Worm (Caenorhabditis elegans) whole organism, midembryonic: ENCODE results near the gene Y17D7B.10.
"Not testable (repeated sequence)": the region's sequence is repeated elsewhere in the genome, so short reads cannot be mapped to it uniquely, and the experiment has no call there.

Experiments used
- T22C8.4 ChIP-seq: fragments of 200-800 bp; sonication (Bioruptor generic); IDR thresholded peaks from 2 replicates; pipeline ENCODE4 v1.3.6; 2022; ENCODE audit warnings: missing genetic modification characterization, missing compliant biosample characterization
- cog-1 ChIP-seq: sonication (generic microtip); optimal IDR thresholded peaks from 2 replicates; lab custom pipeline; 2016; ENCODE audit warnings: missing genetic modification characterization, missing compliant biosample characterization
- flt-1 ChIP-seq: fragments of 200-800 bp; sonication (Bioruptor generic); IDR thresholded peaks from 2 replicates; pipeline ENCODE4 v1.3.6; 2022; ENCODE audit warnings: missing genetic modification characterization, missing compliant biosample characterization
- klf-2 ChIP-seq: fragments of 200-800 bp; sonication (Bioruptor generic); conservative IDR thresholded peaks from 2 replicates; pipeline ENCODE4 v1.3.6; 2022; ENCODE audit warnings: missing genetic modification reagents, missing genetic modification characterization, missing compliant biosample characterization
- med-1 ChIP-seq: sonication (generic microtip); optimal IDR thresholded peaks from 2 replicates; lab custom pipeline; 2017; ENCODE audit warnings: missing genetic modification characterization, mild to moderate bottlenecking, missing compliant biosample characterization, antibody characterized with exemption, missing genetic modification reagents; ENCODE audit not compliant: insufficient read depth
- ref-1 ChIP-seq: fragments of 200-800 bp; sonication (Bioruptor generic); conservative IDR thresholded peaks from 2 replicates; pipeline ENCODE4 v1.3.6; 2022; ENCODE audit warnings: missing genetic modification reagents, missing genetic modification characterization, missing compliant biosample characterization
- tab-1 ChIP-seq: fragments of 200-800 bp; sonication (Bioruptor generic); IDR thresholded peaks from 2 replicates; pipeline ENCODE4 v1.3.6; 2022; ENCODE audit warnings: missing genetic modification characterization, missing compliant biosample characterization
- ztf-23 ChIP-seq: fragments of 200-800 bp; sonication (Bioruptor generic); IDR thresholded peaks from 2 replicates; pipeline ENCODE4 v1.3.6; 2022; ENCODE audit warnings: missing genetic modification reagents, missing genetic modification characterization, missing compliant biosample characterization
- ztf-29 ChIP-seq: fragments of 200-800 bp; sonication (Bioruptor generic); IDR thresholded peaks from 2 replicates; pipeline ENCODE4 v1.3.6; 2022; ENCODE audit warnings: missing genetic modification reagents, missing genetic modification characterization, missing compliant biosample characterization

Y17D7B.10 gene

DNA sequence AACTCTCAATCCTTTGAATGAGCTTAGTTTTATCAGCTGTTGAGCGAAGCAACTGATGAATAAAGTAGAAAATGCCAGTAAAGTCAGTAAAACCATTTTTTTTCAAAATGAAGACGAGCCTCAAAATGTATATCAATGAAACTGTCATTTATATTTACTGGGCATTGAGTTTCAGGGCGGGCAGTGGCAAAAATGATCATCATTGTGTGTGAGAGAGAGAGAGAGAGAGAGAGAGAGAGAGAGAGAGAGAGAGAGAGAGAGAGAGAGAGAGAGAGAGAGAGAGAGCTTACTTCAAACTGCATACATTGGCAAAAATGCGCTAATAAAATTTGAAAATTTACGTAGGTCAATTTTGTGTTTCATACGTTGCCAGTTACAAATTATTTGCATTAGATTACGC, 23.3 kb upstream of the Y17D7B.10 start, which contains the start of gene F11D11.3:
Gene F11D11.3, minus strand, starts transcription at position 101 of the 400 bp plus-strand sequence.
- TF ChIP-seq T22C8.4 (GFP tag; lab: Robert Waterston, UW) (no peak), ref-1 (GFP tag; lab: Robert Waterston, UW) (no peak), tab-1 (GFP tag; lab: Robert Waterston, UW) (no peak), ztf-23 (GFP tag; lab: Robert Waterston, UW) (no peak), cog-1 (tag; lab: Kevin White, UChicago) (no peak), med-1 (GFP tag; lab: Kevin White, UChicago) (no peak), flt-1 (GFP tag; lab: Robert Waterston, UW) (no peak), klf-2 (GFP tag; lab: Robert Waterston, UW) (no peak), ztf-29 (no peak)

DNA sequence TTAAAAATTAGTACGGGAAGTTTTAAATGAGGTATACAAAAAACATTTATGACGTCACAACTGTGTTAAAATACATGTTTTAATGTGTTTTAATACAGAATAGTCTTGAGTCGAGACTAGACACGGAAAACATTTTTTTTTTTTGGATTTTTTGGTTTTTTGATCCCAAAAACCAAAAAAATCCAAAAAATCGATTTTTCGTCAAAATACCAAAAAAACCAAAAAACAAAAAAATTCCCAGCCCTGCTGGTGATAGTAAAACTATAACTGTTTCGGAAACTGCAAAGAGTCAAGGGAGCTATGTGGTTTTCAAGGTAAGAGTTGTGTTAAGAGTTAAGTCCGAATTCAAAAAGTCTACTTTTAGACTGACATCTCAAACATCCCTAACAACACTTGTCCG, 22.4 kb upstream of the Y17D7B.10 start, which contains the start of gene F11D11.4:
Gene F11D11.4, plus strand, starts transcription at position 301 of the 400 bp plus-strand sequence.
- TF ChIP-seq tab-1 (GFP tag; lab: Robert Waterston, UW) (no peak), ztf-29 (no peak), cog-1 (tag; lab: Kevin White, UChicago) (no peak), med-1 (GFP tag; lab: Kevin White, UChicago) (no peak), klf-2 (GFP tag; lab: Robert Waterston, UW) (no peak), ztf-23 (GFP tag; lab: Robert Waterston, UW) (no peak), flt-1 (GFP tag; lab: Robert Waterston, UW) (no peak), T22C8.4 (GFP tag; lab: Robert Waterston, UW) (no peak), ref-1 (GFP tag; lab: Robert Waterston, UW) (no peak)

DNA sequence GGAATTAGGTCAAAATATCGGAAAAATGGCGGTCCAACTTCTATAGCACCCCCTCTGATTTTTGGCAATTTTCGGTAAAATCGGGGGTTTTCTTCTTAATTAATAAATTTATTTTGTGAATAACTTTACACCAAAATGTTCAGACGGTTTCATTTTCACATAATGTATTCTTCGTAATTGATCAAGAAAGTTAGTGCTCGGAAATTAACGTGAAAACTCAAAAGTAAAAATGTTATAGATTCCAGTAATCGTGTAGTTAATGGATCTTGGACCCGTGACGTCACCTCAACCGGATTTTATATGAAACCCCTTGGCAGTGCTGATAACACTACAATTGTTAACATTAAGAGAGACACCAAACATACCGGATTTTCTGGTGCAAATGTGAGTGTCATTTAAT, 21.5 kb upstream of the Y17D7B.10 start, which contains the start of gene F11D11.22:
Gene F11D11.22, plus strand, starts transcription at position 301 of the 400 bp plus-strand sequence.
- not testable (repeated sequence) for TF ChIP-seq ref-1 (GFP tag; lab: Robert Waterston, UW); flt-1 (GFP tag; lab: Robert Waterston, UW); cog-1 (tag; lab: Kevin White, UChicago)

DNA sequence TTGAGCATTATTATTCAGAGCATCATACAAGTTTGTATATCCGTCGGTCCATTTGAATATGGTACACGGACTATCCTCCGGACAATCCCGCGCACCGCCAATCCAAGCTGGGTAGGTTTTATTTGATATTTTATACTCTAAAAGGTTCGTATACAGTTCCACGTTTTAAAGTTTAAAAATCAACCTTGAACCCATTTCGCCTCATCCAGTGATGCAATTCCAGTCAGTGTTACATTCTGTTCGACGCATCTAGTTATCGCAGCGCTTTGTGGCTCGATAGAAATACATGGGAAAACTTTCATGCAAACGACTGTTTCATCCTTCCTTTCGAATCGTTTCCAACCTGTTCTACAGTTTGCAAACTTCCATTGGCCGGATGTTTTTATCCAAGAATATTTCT, 13.6 kb upstream of the Y17D7B.10 start:
- TF ChIP-seq tab-1 (GFP tag; lab: Robert Waterston, UW) (no peak), med-1 (GFP tag; lab: Kevin White, UChicago) (no peak), klf-2 (GFP tag; lab: Robert Waterston, UW) (no peak), ref-1 (GFP tag; lab: Robert Waterston, UW) (no peak), ztf-29 (no peak), flt-1 (GFP tag; lab: Robert Waterston, UW) (no peak), ztf-23 (GFP tag; lab: Robert Waterston, UW) (no peak), cog-1 (tag; lab: Kevin White, UChicago) (no peak), T22C8.4 (GFP tag; lab: Robert Waterston, UW) (no peak)

DNA sequence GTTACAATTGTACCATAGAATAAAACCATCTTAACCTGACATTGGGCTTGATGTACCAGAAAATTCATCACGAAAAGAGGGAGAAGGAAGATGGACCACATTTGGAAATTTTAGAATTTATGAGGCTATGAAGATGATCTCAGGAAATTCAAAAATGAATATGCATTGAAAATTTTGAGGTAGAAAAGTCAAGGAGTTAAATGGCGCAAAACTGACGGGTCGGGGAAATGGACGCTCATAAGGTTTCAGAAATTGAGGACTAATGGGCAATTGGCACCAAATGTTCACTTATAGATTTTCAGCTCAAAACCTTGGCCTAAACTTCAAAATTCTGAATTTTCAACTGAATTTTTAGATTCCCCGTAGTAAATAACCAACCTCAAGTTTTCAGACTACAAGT, 12.9 kb upstream of the Y17D7B.10 start, which contains the start of gene clec-255:
Gene clec-255, minus strand, starts transcription at position 101 of the 400 bp plus-strand sequence.
- TF ChIP-seq flt-1 (GFP tag; lab: Robert Waterston, UW) (no peak), ztf-23 (GFP tag; lab: Robert Waterston, UW) (no peak), T22C8.4 (GFP tag; lab: Robert Waterston, UW) (no peak)

DNA sequence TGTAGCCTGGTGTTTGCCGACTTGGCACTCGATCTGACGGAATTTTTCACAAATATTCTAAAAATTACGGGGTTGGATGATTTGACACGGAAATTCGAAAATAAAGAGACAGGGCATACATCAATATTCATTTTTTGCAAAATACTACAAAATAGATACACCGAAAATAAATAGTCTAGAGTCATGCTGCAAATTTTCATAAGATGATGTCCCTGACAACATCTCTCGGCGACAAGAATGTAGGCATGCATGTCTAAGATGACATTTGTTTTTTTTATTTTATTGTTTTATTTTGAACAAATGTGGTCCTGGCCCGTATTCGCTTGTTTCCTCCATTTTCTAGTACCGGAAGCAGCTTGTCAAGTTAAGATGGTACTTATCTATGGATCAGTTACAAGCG, 12.1 kb upstream of the Y17D7B.10 start, which contains the start of gene clec-256:
Gene clec-256, plus strand, starts transcription at position 301 of the 400 bp plus-strand sequence.
- TF ChIP-seq klf-2 (GFP tag; lab: Robert Waterston, UW) (no peak), cog-1 (tag; lab: Kevin White, UChicago) (no peak), tab-1 (GFP tag; lab: Robert Waterston, UW) (no peak), flt-1 (GFP tag; lab: Robert Waterston, UW) (no peak), ref-1 (GFP tag; lab: Robert Waterston, UW) (no peak), ztf-29 (no peak), T22C8.4 (GFP tag; lab: Robert Waterston, UW) (no peak), ztf-23 (GFP tag; lab: Robert Waterston, UW) (no peak), med-1 (GFP tag; lab: Kevin White, UChicago) (no peak)

DNA sequence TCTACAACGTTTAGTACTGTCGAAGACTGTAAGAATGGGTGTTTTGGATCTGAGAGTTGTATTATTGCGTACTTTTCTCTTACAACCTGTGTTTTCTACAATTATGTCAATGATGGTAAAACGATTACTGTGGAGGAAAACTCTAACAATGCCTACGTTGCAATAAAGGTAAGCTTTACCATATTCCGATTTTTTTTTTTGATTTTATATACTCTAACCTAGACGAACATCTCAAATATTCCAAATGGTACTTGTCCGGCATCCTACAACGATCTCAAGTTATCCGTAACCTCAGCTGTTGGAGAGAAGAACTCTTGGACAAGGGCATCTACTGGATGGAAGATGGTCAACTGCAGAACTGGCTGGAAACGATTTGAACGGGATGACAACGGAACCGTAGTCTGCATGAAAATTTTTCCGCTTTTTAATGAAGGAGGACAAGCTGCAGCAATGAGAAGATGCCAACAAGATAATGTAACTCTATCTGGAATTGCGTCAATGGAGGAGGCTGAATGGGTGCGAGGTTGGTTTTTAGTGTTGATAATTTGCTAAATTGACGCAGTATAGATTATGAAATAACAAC, 11.6 kb upstream of the Y17D7B.10 start:
- TF ChIP-seq cog-1 (tag; lab: Kevin White, UChicago) = no peak
- no peak for TF ChIP-seq klf-2 (GFP tag; lab: Robert Waterston, UW)
- TF ChIP-seq T22C8.4 (GFP tag; lab: Robert Waterston, UW) = no peak

DNA sequence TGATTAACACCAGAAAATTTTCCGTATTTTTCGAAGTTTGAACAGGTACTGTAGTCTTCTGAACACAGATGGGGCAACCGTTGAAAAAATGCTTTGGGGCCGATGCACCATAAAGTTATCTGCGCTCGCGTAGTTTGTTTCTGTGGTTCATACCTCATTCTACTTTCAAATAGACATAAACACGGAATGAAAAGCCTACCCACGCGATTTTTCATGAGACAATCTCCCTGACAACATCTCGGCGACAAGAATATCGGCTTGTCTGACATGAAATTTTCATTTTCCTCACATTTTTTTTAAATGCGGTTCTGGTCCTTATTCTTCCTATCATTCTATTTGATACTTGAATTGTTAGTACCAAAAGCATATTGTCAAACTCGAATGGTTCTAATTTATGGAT, 10.8 kb upstream of the Y17D7B.10 start, which contains the start of gene clec-257:
Gene clec-257, plus strand, starts transcription at position 301 of the 400 bp plus-strand sequence.
- TF ChIP-seq ztf-29 = no peak
- no peak for TF ChIP-seq klf-2 (GFP tag; lab: Robert Waterston, UW)
- no peak for TF ChIP-seq tab-1 (GFP tag; lab: Robert Waterston, UW)
- TF ChIP-seq ztf-23 (GFP tag; lab: Robert Waterston, UW) = no peak
- TF ChIP-seq flt-1 (GFP tag; lab: Robert Waterston, UW) = no peak
- TF ChIP-seq ref-1 (GFP tag; lab: Robert Waterston, UW) = no peak
- no peak for TF ChIP-seq med-1 (GFP tag; lab: Kevin White, UChicago)
- no peak for TF ChIP-seq T22C8.4 (GFP tag; lab: Robert Waterston, UW)

DNA sequence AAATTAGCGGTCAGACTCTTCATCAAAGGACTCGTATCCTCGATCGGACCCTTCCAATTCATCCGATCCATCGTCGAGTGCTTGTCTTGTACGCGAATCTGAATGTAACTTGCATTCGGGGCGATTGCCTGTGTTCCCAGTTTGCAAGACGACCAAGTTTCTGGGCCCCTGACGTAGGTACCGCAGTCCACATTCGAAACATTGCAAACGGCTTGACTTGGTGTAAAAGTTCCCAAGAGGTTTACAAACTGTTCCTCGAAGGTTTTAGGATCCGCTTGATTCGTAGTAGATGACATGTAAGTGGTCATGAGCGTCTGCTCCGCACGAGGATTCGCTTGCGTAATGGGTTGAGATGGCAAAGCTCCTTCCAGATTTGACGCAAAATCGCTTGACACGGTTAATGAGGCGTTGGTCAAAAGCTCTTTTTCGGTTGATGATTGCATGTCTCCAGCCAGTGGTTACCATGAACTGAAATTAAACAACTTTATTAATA, 7.2 kb upstream of the Y17D7B.10 start, which contains the start of gene Y17D7B.4:
Gene Y17D7B.4, minus strand, starts transcription at position 443 of the 493 bp plus-strand sequence.
- no peak for TF ChIP-seq med-1 (GFP tag; lab: Kevin White, UChicago)
- TF ChIP-seq klf-2 (GFP tag; lab: Robert Waterston, UW) = no peak
- no peak for TF ChIP-seq cog-1 (tag; lab: Kevin White, UChicago)
- TF ChIP-seq ztf-23 (GFP tag; lab: Robert Waterston, UW) = no peak
- TF ChIP-seq ref-1 (GFP tag; lab: Robert Waterston, UW) = no peak
- TF ChIP-seq T22C8.4 (GFP tag; lab: Robert Waterston, UW) = no peak
- no peak for TF ChIP-seq flt-1 (GFP tag; lab: Robert Waterston, UW)
- TF ChIP-seq tab-1 (GFP tag; lab: Robert Waterston, UW) = no peak
- no peak for TF ChIP-seq ztf-29
